Fruit fly (Drosophila melanogaster): ENCODE results near the gene CG6321.
A peak's percentile ranks its signal among the peaks of the same experiment; 100 is the strongest.

Gene CG6321

dm6 chr3L:11097982-11098663, 37.1 kb upstream of the CG6321 start, which contains the start of the genes Irbp18 and APP-BP1 (continued):
- TF ChIP-seq dmrt99B (tag; optimal IDR thresholded peaks at IDR 0.05): peak; percentile 91
- TF ChIP-seq Opbp (GFP tag; IDR thresholded peaks at IDR 0.05; ENCODE audit: partially characterized antibody): no peak
- TF ChIP-seq abd-A (tag; optimal IDR thresholded peaks at IDR 0.05): no peak
- peak; percentile 79 for TF ChIP-seq CG8281 (tag; optimal IDR thresholded peaks at IDR 0.05)
- TF ChIP-seq maf-S (GFP tag; optimal IDR thresholded peaks at IDR 0.05): peak; percentile 94
- TF ChIP-seq CG6654 (GFP tag; optimal IDR thresholded peaks at IDR 0.05): peak; percentile 76
- peak; percentile 87 for TF ChIP-seq Spps (tag; optimal IDR thresholded peaks at IDR 0.05)
- TF ChIP-seq Max (GFP tag; optimal IDR thresholded peaks at IDR 0.05): peak; percentile 97
- TF ChIP-seq slbo (GFP tag; IDR thresholded peaks at IDR 0.05): peak; percentile 88
- no peak for TF ChIP-seq sna (GFP tag; IDR thresholded peaks at IDR 0.05; ENCODE audit: partially characterized antibody)
- TF ChIP-seq CG43689 (GFP tag; IDR thresholded peaks at IDR 0.05): peak; percentile 44; the same call in 1 of the 2 replicates
- peak; percentile 84 for TF ChIP-seq Lhr (GFP tag; optimal IDR thresholded peaks at IDR 0.05)
- TF ChIP-seq Eip74EF (GFP tag; optimal IDR thresholded peaks at IDR 0.05): peak in 1 of 2 experiments; percentile 84
- peak; percentile 93 for TF ChIP-seq bab2 (GFP tag; optimal IDR thresholded peaks at IDR 0.05)
- TF ChIP-seq Taf1 (GFP tag; IDR thresholded peaks at IDR 0.05): peak; percentile 67
- no peak for TF ChIP-seq lov (optimal IDR thresholded peaks at IDR 0.05)
- TF ChIP-seq lov (GFP tag; IDR thresholded peaks at IDR 0.05): peak; percentile 49; the same call in 1 of the 3 replicates
- TF ChIP-seq insv (GFP tag; optimal IDR thresholded peaks at IDR 0.05): peak in 1 of 2 experiments; percentile 74
- TF ChIP-seq CG15479 (GFP tag; optimal IDR thresholded peaks at IDR 0.05): peak; percentile 73
- TF ChIP-seq CG8765 (GFP tag; IDR thresholded peaks at IDR 0.05): peak; percentile 67
- peak; percentile 84 for TF ChIP-seq Hand (GFP tag; optimal IDR thresholded peaks at IDR 0.05)
- TF ChIP-seq H15 (GFP tag; IDR thresholded peaks at IDR 0.05): peak; percentile 85
- peak; percentile 78 for TF ChIP-seq Nf-YB (GFP tag; optimal IDR thresholded peaks at IDR 0.05)
- peak; percentile 85 for TF ChIP-seq emc (GFP tag; optimal IDR thresholded peaks at IDR 0.05)
- TF ChIP-seq sd (tag; optimal IDR thresholded peaks at IDR 0.05): no peak
- TF ChIP-seq CG1602 (GFP tag; optimal IDR thresholded peaks at IDR 0.05): peak; percentile 94
- peak; percentile 97 for TF ChIP-seq Hsf (GFP tag; optimal IDR thresholded peaks at IDR 0.05)
- TF ChIP-seq Abd-B (GFP tag; optimal IDR thresholded peaks at IDR 0.05): peak; percentile 94
- TF ChIP-seq HLH54F (GFP tag; optimal IDR thresholded peaks at IDR 0.05): peak; percentile 96
- TF ChIP-seq nau (GFP tag; optimal IDR thresholded peaks at IDR 0.05): peak; percentile 92
- peak; percentile 53; the same call in 1 of the 2 replicates for TF ChIP-seq aop (GFP tag; IDR thresholded peaks at IDR 0.05)
- peak; percentile 88 for TF ChIP-seq row (GFP tag; IDR thresholded peaks at IDR 0.05)
- TF ChIP-seq Awh (GFP tag; IDR thresholded peaks at IDR 0.05): peak; percentile 73; the same call in 1 of the 2 replicates
- TF ChIP-seq esg (GFP tag; conservative IDR thresholded peaks at IDR 0.05): peak; percentile 83
- peak; percentile 87 for TF ChIP-seq rib (GFP tag; IDR thresholded peaks at IDR 0.05)
- no peak for TF ChIP-seq eve (GFP tag; optimal IDR thresholded peaks at IDR 0.05)
- TF ChIP-seq zf30C (GFP tag; optimal IDR thresholded peaks at IDR 0.05): peak; percentile 25
- TF ChIP-seq Nf-YA (GFP tag; IDR thresholded peaks at IDR 0.05): peak; percentile 61
- peak; percentile 83 for TF ChIP-seq ATbp (GFP tag; optimal IDR thresholded peaks at IDR 0.05)
- TF ChIP-seq D19B (GFP tag; optimal IDR thresholded peaks at IDR 0.05): peak; percentile 86
- TF ChIP-seq CG3407 (GFP tag; optimal IDR thresholded peaks at IDR 0.05): peak; percentile 84
- TF ChIP-seq fd64A (GFP tag; optimal IDR thresholded peaks at IDR 0.05): peak; percentile 81
- TF ChIP-seq CG31388 (GFP tag; optimal IDR thresholded peaks at IDR 0.05): peak; percentile 82
- TF ChIP-seq CG9932 (GFP tag; IDR thresholded peaks at IDR 0.05): peak; percentile 89
- peak; percentile 89 for TF ChIP-seq gsb-n (tag; optimal IDR thresholded peaks at IDR 0.05)
- peak; percentile 79 for TF ChIP-seq ase (GFP tag; IDR thresholded peaks at IDR 0.05)
- peak; percentile 94 for TF ChIP-seq tin (GFP tag; optimal IDR thresholded peaks at IDR 0.05)
- TF ChIP-seq Ada2b (GFP tag; IDR thresholded peaks at IDR 0.05): peak; percentile 87
- peak; percentile 83 for TF ChIP-seq Aef1 (GFP tag; IDR thresholded peaks at IDR 0.05)

Data from whole organism, embryonic.